Fruit fly (Drosophila melanogaster) whole organism, embryonic: Measurements from ENCODE around the gene CG43400.

Source experiments
- CG10543 ChIP-seq: fragments of 200-800 bp; sonication (Bioruptor generic); optimal IDR thresholded peaks from 3 replicates; lab custom pipeline; 2017; ENCODE audit warnings: missing biosample characterization, mild to moderate bottlenecking, missing genetic modification characterization, moderate library complexity
- CG10979 ChIP-seq: fragments of 200-800 bp; sonication (Bioruptor generic); optimal IDR thresholded peaks from 2 replicates; lab custom pipeline; 2018; ENCODE audit warnings: missing biosample characterization, mild to moderate bottlenecking, missing genetic modification characterization, moderate library complexity
- CG11085 ChIP-seq: fragments of 200-800 bp; sonication (Bioruptor generic); IDR thresholded peaks from 2 replicates; pipeline ENCODE4 v1.3.6; 2022; ENCODE audit warnings: missing biosample characterization, missing genetic modification characterization
- CG11398 ChIP-seq: fragments of 200-800 bp; sonication (Bioruptor generic); optimal IDR thresholded peaks from 2 replicates; lab custom pipeline; 2016; ENCODE audit warnings: missing biosample characterization, missing genetic modification characterization
- CG11723 ChIP-seq: fragments of 200-800 bp; sonication (Bioruptor generic); optimal IDR thresholded peaks from 2 replicates; lab custom pipeline; 2017; ENCODE audit warnings: missing biosample characterization, mild to moderate bottlenecking, missing genetic modification characterization
- CG12236 ChIP-seq: fragments of 200-800 bp; sonication (Bioruptor generic); optimal IDR thresholded peaks from 2 replicates; lab custom pipeline; 2016; ENCODE audit warnings: missing biosample characterization, missing genetic modification characterization
- CG15696 ChIP-seq: fragments of 200-800 bp; sonication (Bioruptor generic); optimal IDR thresholded peaks from 2 replicates; lab custom pipeline; 2019; ENCODE audit warnings: missing biosample characterization, mild to moderate bottlenecking, missing genetic modification characterization, moderate library complexity
- CG16815 ChIP-seq: fragments of 200-800 bp; sonication (Bioruptor generic); optimal IDR thresholded peaks from 3 replicates; lab custom pipeline; 2017; ENCODE audit warnings: missing biosample characterization, mild to moderate bottlenecking, missing genetic modification characterization
- CG17912 ChIP-seq: fragments of 200-800 bp; sonication (Bioruptor generic); optimal IDR thresholded peaks from 2 replicates; lab custom pipeline; 2018; ENCODE audit warnings: missing biosample characterization, mild to moderate bottlenecking, missing genetic modification characterization
- CG18262 ChIP-seq: fragments of 200-800 bp; optimal IDR thresholded peaks from 3 replicates; lab custom pipeline; 2019; ENCODE audit warnings: missing biosample characterization, mild to moderate bottlenecking, missing genetic modification characterization, moderate library complexity
- CG2199 ChIP-seq: fragments of 200-800 bp; sonication (Bioruptor generic); IDR thresholded peaks from 3 replicates; pipeline ENCODE4 v1.3.6; 2022; ENCODE audit warnings: missing biosample characterization, missing genetic modification characterization
- CG4328 ChIP-seq: fragments of 200-800 bp; sonication (Bioruptor generic); optimal IDR thresholded peaks from 3 replicates; lab custom pipeline; 2017; ENCODE audit warnings: missing biosample characterization, missing genetic modification reagents, missing genetic modification characterization
- CG4424 ChIP-seq: fragments of 200-800 bp; sonication (Bioruptor generic); optimal IDR thresholded peaks from 3 replicates; lab custom pipeline; 2016; ENCODE audit warnings: missing biosample characterization, missing genetic modification characterization
- CG7357 ChIP-seq: fragments of 200-800 bp; sonication (Bioruptor generic); IDR thresholded peaks from 3 replicates; pipeline ENCODE4 v1.3.6; 2022; ENCODE audit warnings: missing biosample characterization, missing genetic modification characterization
- CG7745 ChIP-seq: fragments of 200-800 bp; sonication (Bioruptor generic); optimal IDR thresholded peaks from 2 replicates; lab custom pipeline; 2018; ENCODE audit warnings: missing biosample characterization, mild to moderate bottlenecking, missing genetic modification characterization, moderate library complexity
- CG8290 ChIP-seq, 3 experiments: fragments of 200-800 bp; sonication (Bioruptor generic); optimal IDR thresholded peaks; 2 replicates each; lab custom pipeline; 2016 to 2019; ENCODE audit warnings: missing biosample characterization in 3 of 3, missing genetic modification characterization in 3 of 3, mild to moderate bottlenecking in 2 of 3, moderate library complexity in 1 of 3
- CG9437 ChIP-seq: fragments of 200-800 bp; sonication (Bioruptor generic); optimal IDR thresholded peaks from 2 replicates; lab custom pipeline; 2018; ENCODE audit warnings: missing biosample characterization, mild to moderate bottlenecking, missing genetic modification characterization
- CG9797 ChIP-seq: fragments of 200-800 bp; sonication (Bioruptor generic); optimal IDR thresholded peaks from 3 replicates; lab custom pipeline; 2018; ENCODE audit warnings: missing biosample characterization, mild to moderate bottlenecking, missing genetic modification characterization
- Drgx ChIP-seq: fragments of 200-800 bp; sonication (Bioruptor generic); IDR thresholded peaks from 2 replicates; pipeline ENCODE4 v1.3.6; 2022; ENCODE audit warnings: missing biosample characterization, missing genetic modification characterization
- ERR ChIP-seq: fragments of 200-800 bp; sonication (Bioruptor generic); optimal IDR thresholded peaks from 2 replicates; lab custom pipeline; 2016; ENCODE audit warnings: missing biosample characterization, missing genetic modification characterization
- Ets65A ChIP-seq: fragments of 200-800 bp; sonication (Bioruptor generic); peaks from one replicate; lab custom pipeline; 2016; ENCODE audit warnings: missing biosample characterization, missing genetic modification characterization
- Ets97D ChIP-seq: fragments of 200-800 bp; sonication (Bioruptor generic); optimal IDR thresholded peaks from 3 replicates; lab custom pipeline; 2016; ENCODE audit warnings: missing biosample characterization, missing genetic modification characterization
- Hr3 ChIP-seq: fragments of 200-800 bp; sonication (Bioruptor generic); optimal IDR thresholded peaks from 3 replicates; lab custom pipeline; 2016; ENCODE audit warnings: missing biosample characterization, missing genetic modification characterization
- Hsf ChIP-seq: fragments of 200-800 bp; sonication (Bioruptor generic); optimal IDR thresholded peaks from 3 replicates; lab custom pipeline; 2016; ENCODE audit warnings: missing biosample characterization, missing genetic modification characterization
- Max ChIP-seq: fragments of 200-800 bp; sonication (Bioruptor generic); optimal IDR thresholded peaks from 2 replicates; lab custom pipeline; 2016; ENCODE audit warnings: missing biosample characterization, mild to moderate bottlenecking, missing genetic modification characterization
- Ptx1 ChIP-seq: fragments of 200-800 bp; sonication (Bioruptor generic); IDR thresholded peaks from 2 replicates; pipeline ENCODE4 v1.3.6; 2022; ENCODE audit warnings: missing biosample characterization, missing genetic modification characterization
- Sry-β ChIP-seq: fragments of 200-800 bp; sonication (Bioruptor generic); optimal IDR thresholded peaks from 2 replicates; lab custom pipeline; 2018; ENCODE audit warnings: missing biosample characterization, mild to moderate bottlenecking, missing genetic modification characterization, moderate library complexity
- abd-A ChIP-seq: fragments of 200-800 bp; sonication (Bioruptor generic); optimal IDR thresholded peaks from 3 replicates; lab custom pipeline; 2019; ENCODE audit warnings: missing biosample characterization, mild to moderate bottlenecking, missing genetic modification characterization, moderate library complexity
- ap ChIP-seq: fragments of 200-800 bp; sonication (Bioruptor generic); IDR thresholded peaks from 2 replicates; pipeline ENCODE4 v1.3.6; 2022; ENCODE audit warnings: missing biosample characterization, missing genetic modification characterization
- chinmo ChIP-seq: fragments of 200-800 bp; sonication (Bioruptor generic); IDR thresholded peaks from 4 replicates; pipeline ENCODE4 v1.3.6; 2022; ENCODE audit warnings: missing biosample characterization, missing genetic modification characterization; ENCODE audit not compliant: partially characterized antibody
- chn ChIP-seq: fragments of 200-800 bp; sonication (Bioruptor generic); optimal IDR thresholded peaks from 2 replicates; lab custom pipeline; 2016; ENCODE audit warnings: missing biosample characterization, missing genetic modification characterization
- crc ChIP-seq: fragments of 200-800 bp; sonication (Bioruptor generic); optimal IDR thresholded peaks from 2 replicates; lab custom pipeline; 2016; ENCODE audit warnings: missing biosample characterization, missing genetic modification characterization
- da ChIP-seq: fragments of 200-800 bp; sonication (Bioruptor generic); optimal IDR thresholded peaks from 2 replicates; lab custom pipeline; 2016; ENCODE audit warnings: missing biosample characterization, missing genetic modification characterization
- dysf ChIP-seq: fragments of 200-800 bp; sonication (Bioruptor generic); IDR thresholded peaks from 3 replicates; pipeline ENCODE4 v1.3.6; 2022; ENCODE audit warnings: missing biosample characterization, missing genetic modification characterization
- fd64A ChIP-seq: fragments of 200-800 bp; sonication (Bioruptor generic); optimal IDR thresholded peaks from 3 replicates; lab custom pipeline; 2018; ENCODE audit warnings: missing biosample characterization, mild to moderate bottlenecking, missing genetic modification characterization
- gsb-n ChIP-seq: fragments of 200-800 bp; sonication (Bioruptor generic); optimal IDR thresholded peaks from 3 replicates; lab custom pipeline; 2018; ENCODE audit warnings: missing biosample characterization, mild to moderate bottlenecking, missing genetic modification characterization
- gt ChIP-seq: fragments of 200-800 bp; sonication (Bioruptor generic); IDR thresholded peaks from 2 replicates; pipeline ENCODE4 v1.3.6; 2022; ENCODE audit warnings: missing biosample characterization, missing genetic modification characterization
- kah ChIP-seq: fragments of 200-800 bp; sonication (Bioruptor generic); optimal IDR thresholded peaks from 2 replicates; lab custom pipeline; 2018; ENCODE audit warnings: missing biosample characterization, mild to moderate bottlenecking, missing genetic modification characterization
- lola ChIP-seq, 3 experiments: fragments of >200 bp in 2 of 3; fragments of 200-800 bp in 1 of 3; sonication (Bioruptor generic) in 1 of 3; optimal IDR thresholded peaks; 2 replicates each; lab custom pipeline; 2017 to 2019; ENCODE audit warnings: missing biosample characterization in 3 of 3, missing genetic modification characterization in 3 of 3, mild to moderate bottlenecking in 1 of 3, moderate library complexity in 1 of 3
- lov ChIP-seq, 2 experiments: fragments of 200-800 bp in 1 of 2; fragments of >200 bp in 1 of 2; sonication (Bioruptor generic) in 1 of 2; IDR thresholded peaks in 1 of 2; optimal IDR thresholded peaks in 1 of 2; 2 replicates in 1 of 2; 3 replicates in 1 of 2; pipeline versions ENCODE4 v1.3.6 to Lab custom; 2017 to 2022; ENCODE audit warnings: missing biosample characterization in 1 of 2, missing genetic modification characterization in 1 of 2
- maf-S ChIP-seq: fragments of 200-800 bp; sonication (Bioruptor generic); optimal IDR thresholded peaks from 2 replicates; lab custom pipeline; 2016; ENCODE audit warnings: missing biosample characterization, missing genetic modification characterization
- mld ChIP-seq: fragments of 200-800 bp; sonication (Bioruptor generic); IDR thresholded peaks from 3 replicates; pipeline ENCODE4 v1.3.6; 2022; ENCODE audit warnings: missing biosample characterization, missing genetic modification characterization; ENCODE audit not compliant: partially characterized antibody
- odd ChIP-seq: fragments of 200-800 bp; sonication (Bioruptor generic); optimal IDR thresholded peaks from 2 replicates; lab custom pipeline; 2017; ENCODE audit warnings: missing biosample characterization, mild to moderate bottlenecking, missing genetic modification characterization
- repo ChIP-seq: fragments of 200-800 bp; sonication (Bioruptor generic); optimal IDR thresholded peaks from 2 replicates; lab custom pipeline; 2016; ENCODE audit warnings: missing biosample characterization, missing genetic modification characterization
- so ChIP-seq: fragments of 200-800 bp; sonication (Bioruptor generic); IDR thresholded peaks from 3 replicates; pipeline ENCODE4 v1.3.6; 2022; ENCODE audit warnings: missing biosample characterization, missing genetic modification characterization
- sr ChIP-seq: fragments of 200-800 bp; sonication (Bioruptor generic); IDR thresholded peaks from 3 replicates; pipeline ENCODE4 v1.3.6; 2022; ENCODE audit warnings: missing biosample characterization, missing genetic modification characterization
- sug ChIP-seq: fragments of 200-800 bp; optimal IDR thresholded peaks from 2 replicates; lab custom pipeline; 2019; ENCODE audit warnings: missing biosample characterization, mild to moderate bottlenecking, missing genetic modification characterization, moderate library complexity
- twi ChIP-seq: fragments of 200-800 bp; optimal IDR thresholded peaks from 2 replicates; lab custom pipeline; 2019; ENCODE audit warnings: missing biosample characterization, mild to moderate bottlenecking, missing genetic modification characterization, moderate library complexity
- zen2 ChIP-seq: fragments of 200-800 bp; sonication (Bioruptor generic); IDR thresholded peaks from 3 replicates; pipeline ENCODE4 v1.3.6; 2022; ENCODE audit warnings: missing biosample characterization, missing genetic modification characterization; ENCODE audit not compliant: partially characterized antibody

The CG43400 gene

dm6 chr2L:8464107-8464582, 26.4 kb upstream of the CG43400 start, which contains the start of gene prg (continued):
- no peak for TF ChIP-seq CG2199 (GFP tag; lab: Robert Waterston, UW)
- TF ChIP-seq fd64A (GFP tag; lab: Kevin White, UChicago): no peak
- TF ChIP-seq CG15696: peak; percentile 43
- TF ChIP-seq Hr3 (GFP tag; lab: Kevin White, UChicago): peak; percentile 58
- peak; percentile 84 for TF ChIP-seq Max (GFP tag; lab: Kevin White, UChicago)
- peak; percentile 21 for TF ChIP-seq CG11723
- TF ChIP-seq lola (GFP tag; optimal IDR thresholded peaks at IDR 0.05; lab: Kevin White, UChicago): peak in 1 of 3 experiments; percentile 54
- peak; percentile 72 for TF ChIP-seq CG10543 (GFP tag; lab: Kevin White, UChicago)
- TF ChIP-seq repo (GFP tag; lab: Kevin White, UChicago): peak; percentile 38
- TF ChIP-seq kah (GFP tag; lab: Kevin White, UChicago): no peak
- no peak for TF ChIP-seq CG7357
- peak; percentile 13 for TF ChIP-seq CG4424
- no peak for TF ChIP-seq da (GFP tag; lab: Kevin White, UChicago)
- peak; percentile 98 for TF ChIP-seq zen2 (GFP tag; lab: Robert Waterston, UW)
- TF ChIP-seq ap (GFP tag; lab: Robert Waterston, UW): peak; percentile 49; the same call in 1 of the 2 replicates
- TF ChIP-seq crc: peak; percentile 36
- TF ChIP-seq abd-A (tag; lab: Kevin White, UChicago): no peak
- TF ChIP-seq Hsf (GFP tag; lab: Kevin White, UChicago): peak; percentile 79
- TF ChIP-seq CG11398 (GFP tag; lab: Kevin White, UChicago): peak; percentile 3
- peak; percentile 68 for TF ChIP-seq odd
- TF ChIP-seq chinmo (GFP tag; lab: Robert Waterston, UW): peak; percentile 97
- TF ChIP-seq mld (GFP tag; lab: Robert Waterston, UW): peak; percentile 95
- peak; percentile 47 for TF ChIP-seq CG4328 (GFP tag; lab: Kevin White, UChicago)
- TF ChIP-seq gt: no peak
- TF ChIP-seq CG17912: no peak
- TF ChIP-seq Ets97D: peak; percentile 44
- TF ChIP-seq twi (tag; lab: Kevin White, UChicago): peak; percentile 34
- no peak for TF ChIP-seq ERR (GFP tag; lab: Kevin White, UChicago)
- TF ChIP-seq maf-S (GFP tag; lab: Kevin White, UChicago): peak; percentile 51
- peak; percentile 68 for TF ChIP-seq sug (tag; lab: Kevin White, UChicago)
- TF ChIP-seq CG12236 (GFP tag; lab: Kevin White, UChicago): peak; percentile 43
- TF ChIP-seq so: peak; percentile 63; the same call in 1 of the 3 replicates
- peak; percentile 12; the same call in 1 of the 2 replicates for TF ChIP-seq CG11085 (GFP tag; lab: Robert Waterston, UW)
- TF ChIP-seq CG7745: no peak
- TF ChIP-seq CG16815 (GFP tag; lab: Kevin White, UChicago): peak; percentile 8
- TF ChIP-seq CG18262 (tag; lab: Kevin White, UChicago): peak; percentile 75
- TF ChIP-seq lov (optimal IDR thresholded peaks at IDR 0.05; lab: Kevin White, UChicago): no peak
- no peak for TF ChIP-seq lov (GFP tag; IDR thresholded peaks at IDR 0.05; lab: Robert Waterston, UW)
- no peak for TF ChIP-seq sr (GFP tag; lab: Robert Waterston, UW)
- TF ChIP-seq CG9797: no peak
- TF ChIP-seq Ptx1 (GFP tag; lab: Robert Waterston, UW): peak; percentile 63
- TF ChIP-seq dysf (GFP tag; lab: Robert Waterston, UW): peak; percentile 64; the same call in 2 of the 3 replicates
- TF ChIP-seq Ets65A (GFP tag; lab: Kevin White, UChicago): peak; percentile 95
- TF ChIP-seq Drgx (GFP tag; lab: Robert Waterston, UW): no peak
- peak; percentile 33 for TF ChIP-seq chn (GFP tag; lab: Kevin White, UChicago)
- peak; percentile 67 for TF ChIP-seq CG8290 (GFP tag; optimal IDR thresholded peaks at IDR 0.05; lab: Kevin White, UChicago)
- peak in 1 of 2 experiments; percentile 61 for TF ChIP-seq CG8290 (tag; optimal IDR thresholded peaks at IDR 0.05; lab: Kevin White, UChicago)
- peak; percentile 58 for TF ChIP-seq gsb-n (tag; lab: Kevin White, UChicago)
- TF ChIP-seq CG9437: peak; percentile 36
- TF ChIP-seq CG10979 (tag; lab: Kevin White, UChicago): peak; percentile 67
- no peak for TF ChIP-seq Sry-β (GFP tag; lab: Kevin White, UChicago)
